Worm (Caenorhabditis elegans): ENCODE data around the gene gpa-2.

DNA sequence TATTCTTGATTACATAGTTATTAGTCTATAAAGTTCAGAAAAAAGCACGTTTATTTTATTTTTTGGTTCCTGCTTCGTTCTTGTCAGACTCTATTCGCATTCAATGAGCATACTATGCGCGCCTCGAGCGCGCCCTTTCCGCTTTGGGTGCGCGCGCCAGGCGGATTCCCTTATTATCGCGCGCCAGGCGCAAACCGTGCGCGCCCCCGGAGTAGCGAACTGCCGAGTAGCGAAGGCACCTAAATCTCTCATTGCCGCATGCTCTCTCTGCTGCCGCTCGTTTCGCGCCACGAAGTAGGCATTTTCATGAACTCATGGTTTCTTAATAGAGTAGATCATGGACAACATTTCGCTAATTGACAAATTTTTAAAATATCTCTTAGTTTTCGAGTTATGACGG is 43.7 kb upstream of the gpa-2 start:
- TF ChIP-seq skn-1 (tag; optimal IDR thresholded peaks at IDR 0.05) (no peak), blmp-1 (tag; optimal IDR thresholded peaks at IDR 0.05) (no peak), nhr-20 (tag; optimal IDR thresholded peaks at IDR 0.05) (no peak), unc-86 (tag; optimal IDR thresholded peaks at IDR 0.05) (no peak), lin-39 (tag; optimal IDR thresholded peaks at IDR 0.05) (no peak), lsy-2 (tag; optimal IDR thresholded peaks at IDR 0.05) (no peak), dsc-1 (tag; optimal IDR thresholded peaks at IDR 0.05) (no peak), pqm-1 (tag; optimal IDR thresholded peaks at IDR 0.05) (no peak), ama-1 (optimal IDR thresholded peaks at IDR 0.05) (no peak), unc-130 (tag; optimal IDR thresholded peaks at IDR 0.05) (no peak), pag-3 (tag; optimal IDR thresholded peaks at IDR 0.05; ENCODE audit: borderline replicate concordance, insufficient read depth) (no peak), unc-62 (GFP tag; optimal IDR thresholded peaks at IDR 0.05) (no peak), ztf-4 (tag; optimal IDR thresholded peaks at IDR 0.05) (no peak), tbx-2 (tag; optimal IDR thresholded peaks at IDR 0.05) (no peak)

Data from whole organism, L1 larva.